Worm (Caenorhabditis elegans) whole organism, L1 larva: Measurements from ENCODE around the gene F52D10.4.

Experiments
- aha-1 ChIP-seq: fragments of 150-350 bp; optimal IDR thresholded peaks from 2 replicates; lab custom pipeline; 2014; ENCODE audit warnings: missing biosample characterization, missing genetic modification characterization
- elt-2 ChIP-seq: sonication (generic microtip); optimal IDR thresholded peaks from 2 replicates; lab custom pipeline; 2016; ENCODE audit warnings: missing genetic modification characterization, mild to moderate bottlenecking, inconsistent platforms, missing compliant biosample characterization, missing genetic modification reagents
- fos-1 ChIP-seq: fragments of 150-350 bp; optimal IDR thresholded peaks from 2 replicates; lab custom pipeline; 2014; ENCODE audit warnings: missing biosample characterization, missing genetic modification characterization
- lin-13 ChIP-seq: fragments of 150-350 bp; optimal IDR thresholded peaks from 2 replicates; lab custom pipeline; 2014; ENCODE audit warnings: missing biosample characterization, missing genetic modification reagents, missing genetic modification characterization

ce11 chrX:11592539-11592938 is 24.7 kb upstream of the F52D10.4 start:
- TF ChIP-seq aha-1 (no peak), elt-2 (tag; lab: Kevin White, UChicago) (no peak), lin-13 (GFP tag; lab: Kevin White, UChicago) (no peak), fos-1 (no peak)
